Worm (Caenorhabditis elegans): ENCODE measurements around the gene C27F2.7.

C27F2.7 gene

DNA sequence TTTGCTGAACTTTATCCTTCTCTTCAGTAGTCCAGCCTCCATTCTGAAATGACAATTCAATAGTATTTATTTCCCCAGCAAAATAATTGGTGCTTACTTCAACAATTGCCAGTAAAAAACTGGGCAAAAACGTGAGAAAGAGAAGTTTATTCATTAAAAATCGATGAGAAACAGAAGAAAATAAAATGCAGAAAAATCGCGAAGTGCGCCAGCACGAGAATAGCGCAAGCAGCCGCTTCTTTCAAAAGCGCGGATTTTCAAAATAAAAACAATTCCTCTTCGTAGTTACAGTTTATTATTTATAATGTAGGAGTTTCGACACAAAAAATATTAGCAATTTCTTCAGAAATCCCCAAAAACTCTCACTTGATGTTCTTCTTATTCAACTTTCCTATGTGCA lies 21.4 kb downstream of the C27F2.7 start, which contains the start of gene C27F2.9:
Gene C27F2.9 (minus strand): TSS at position 159 of the 400 bp plus-strand sequence.
- TF ChIP-seq nhr-11 (tag; optimal IDR thresholded peaks at IDR 0.05) = peak; percentile 84
- TF ChIP-seq zag-1 (tag; optimal IDR thresholded peaks at IDR 0.05) = no peak
- peak in 1 of 2 experiments; percentile 98 for TF ChIP-seq unc-62 (GFP tag; optimal IDR thresholded peaks at IDR 0.05 in 1 of 2)
- TF ChIP-seq unc-62 (tag; optimal IDR thresholded peaks at IDR 0.05) = no peak
- no peak for TF ChIP-seq Y75B8A.6 (GFP tag; IDR thresholded peaks at IDR 0.05)
- peak; percentile 56 for TF ChIP-seq F10B5.3 (tag; optimal IDR thresholded peaks at IDR 0.05)
- TF ChIP-seq ztf-7 (tag; optimal IDR thresholded peaks at IDR 0.05) = peak; percentile 43
- no peak for TF ChIP-seq mxl-2 (GFP tag; conservative IDR thresholded peaks at IDR 0.05)
- peak; percentile 77; the same call in 1 of the 2 replicates for TF ChIP-seq arid-1 (GFP tag; conservative IDR thresholded peaks at IDR 0.05)
- TF ChIP-seq ceh-20 (GFP tag; IDR thresholded peaks at IDR 0.05) = peak; percentile 77
- no peak for TF ChIP-seq mxl-3 (GFP tag; optimal IDR thresholded peaks at IDR 0.05)
- TF ChIP-seq sdz-12 (GFP tag; optimal IDR thresholded peaks at IDR 0.05) = no peak
- TF ChIP-seq aha-1 (tag) = no peak
- no peak for TF ChIP-seq lir-3 (tag; optimal IDR thresholded peaks at IDR 0.05)
- TF ChIP-seq lim-7 (GFP tag; IDR thresholded peaks at IDR 0.05) = no peak
- no peak for TF ChIP-seq nhr-111 (GFP tag; optimal IDR thresholded peaks at IDR 0.05)
- TF ChIP-seq Y105C5A.15 (GFP tag; IDR thresholded peaks at IDR 0.05) = no peak
- peak; percentile 36 for TF ChIP-seq lin-15B (tag; optimal IDR thresholded peaks at IDR 0.05)
- 0 out of 2 replicates have a peak, but pooled peaks have one; percentile 57 for TF ChIP-seq zfp-3 (GFP tag; conservative IDR thresholded peaks at IDR 0.05)
- peak; percentile 82 for TF ChIP-seq nhr-6 (tag; optimal IDR thresholded peaks at IDR 0.05)
- peak; percentile 57 for TF ChIP-seq fkh-10 (GFP tag; optimal IDR thresholded peaks at IDR 0.05)
- no peak for TF ChIP-seq daf-8 (GFP tag; IDR thresholded peaks at IDR 0.05)
- TF ChIP-seq spr-1 (tag; optimal IDR thresholded peaks at IDR 0.05) = peak; percentile 68
- TF ChIP-seq ztf-11 (tag; optimal IDR thresholded peaks at IDR 0.05) = no peak
- TF ChIP-seq nhr-25 (tag; optimal IDR thresholded peaks at IDR 0.05; ENCODE audit: borderline replicate concordance, insufficient read depth) = peak; percentile 70
- TF ChIP-seq T20F7.1 (GFP tag; optimal IDR thresholded peaks at IDR 0.05) = peak; percentile 83
- peak; percentile 88 for TF ChIP-seq nhr-42 (GFP tag; IDR thresholded peaks at IDR 0.05)
- peak; percentile 67 for TF ChIP-seq dmd-6 (GFP tag; IDR thresholded peaks at IDR 0.05)
- no peak for TF ChIP-seq snpc-4 (tag; optimal IDR thresholded peaks at IDR 0.05)
- peak; percentile 88 for TF ChIP-seq mep-1 (tag; optimal IDR thresholded peaks at IDR 0.05)
- TF ChIP-seq unc-130 (GFP tag; optimal IDR thresholded peaks at IDR 0.05) = peak; percentile 59
- TF ChIP-seq F49E8.2 (tag; optimal IDR thresholded peaks at IDR 0.05; ENCODE audit: borderline replicate concordance) = peak; percentile 19
- no peak for TF ChIP-seq jun-1 (tag; optimal IDR thresholded peaks at IDR 0.05)
- peak; percentile 40 to 58 for TF ChIP-seq hif-1 (tag; optimal IDR thresholded peaks at IDR 0.05)
- TF ChIP-seq pha-4 (GFP tag; IDR thresholded peaks at IDR 0.05) = peak; percentile 85
- TF ChIP-seq pha-4 (tag; optimal IDR thresholded peaks at IDR 0.05) = peak; percentile 86
- TF ChIP-seq set-16 (GFP tag; IDR thresholded peaks at IDR 0.05) = no peak
- no peak for TF ChIP-seq saeg-2 (GFP tag; IDR thresholded peaks at IDR 0.05)
- peak in 1 of 2 experiments; percentile 44; a peak in 1 of 4 replicates for TF ChIP-seq madf-5 (GFP tag; IDR thresholded peaks at IDR 0.05)
- TF ChIP-seq php-3 (GFP tag; IDR thresholded peaks at IDR 0.05) = no peak
- TF ChIP-seq ZK337.2 (GFP tag; IDR thresholded peaks at IDR 0.05) = no peak
- peak; percentile 73 for TF ChIP-seq hlh-30 (tag; optimal IDR thresholded peaks at IDR 0.05; ENCODE audit: insufficient read depth)
- no peak for TF ChIP-seq zfp-2 (tag; optimal IDR thresholded peaks at IDR 0.05)
- peak; percentile 82 for TF ChIP-seq dve-1 (tag; optimal IDR thresholded peaks at IDR 0.05; ENCODE audit: insufficient read depth)
- TF ChIP-seq nhr-102 (tag; optimal IDR thresholded peaks at IDR 0.05) = peak; percentile 85
- no peak for TF ChIP-seq gei-8 (GFP tag; optimal IDR thresholded peaks at IDR 0.05)
- TF ChIP-seq dpl-1 (GFP tag; optimal IDR thresholded peaks at IDR 0.05) = peak; percentile 99
- peak; percentile 54 for TF ChIP-seq nhr-48 (tag; optimal IDR thresholded peaks at IDR 0.05)
- peak; percentile 82 for TF ChIP-seq rbr-2 (tag; optimal IDR thresholded peaks at IDR 0.05)
- TF ChIP-seq mdl-1 (tag; optimal IDR thresholded peaks at IDR 0.05) = peak in 1 of 2 experiments; percentile 2
- TF ChIP-seq ama-1 (optimal IDR thresholded peaks at IDR 0.05) = peak; percentile 22
- no peak for TF ChIP-seq ceh-82 (tag; optimal IDR thresholded peaks at IDR 0.05)

All from whole organism, L4 larva.